Fruit fly (Drosophila melanogaster) whole organism, adult: Measurements from ENCODE around the gene Zasp67.

Experiments
- CG11617 ChIP-seq: fragments of 200-800 bp; sonication (Bioruptor generic); optimal IDR thresholded peaks from 2 replicates; lab custom pipeline; 2017; ENCODE audit warnings: mild to moderate bottlenecking, missing biosample characterization, missing genetic modification reagents, missing genetic modification characterization
- CG12768 ChIP-seq: fragments of 200-800 bp; sonication (Bioruptor generic); optimal IDR thresholded peaks from 2 replicates; lab custom pipeline; 2017; ENCODE audit warnings: missing biosample characterization, missing genetic modification characterization, mild to moderate bottlenecking, moderate library complexity, missing genetic modification reagents
- CG14711 ChIP-seq: fragments of 200-800 bp; sonication (Bioruptor generic); optimal IDR thresholded peaks from 2 replicates; lab custom pipeline; 2018; ENCODE audit warnings: missing biosample characterization, mild to moderate bottlenecking, missing genetic modification characterization, moderate library complexity
- CG1620 ChIP-seq: fragments of 200-800 bp; sonication (Bioruptor generic); optimal IDR thresholded peaks from 2 replicates; lab custom pipeline; 2016; ENCODE audit warnings: missing biosample characterization, missing genetic modification characterization
- CG33017 ChIP-seq: fragments of 200-800 bp; sonication (Bioruptor generic); optimal IDR thresholded peaks from 2 replicates; lab custom pipeline; 2018; ENCODE audit warnings: missing biosample characterization, mild to moderate bottlenecking, missing genetic modification characterization, moderate library complexity
- CG5204 ChIP-seq: fragments of 200-800 bp; sonication (Bioruptor generic); optimal IDR thresholded peaks from 2 replicates; lab custom pipeline; 2016; ENCODE audit warnings: missing biosample characterization, missing genetic modification characterization
- CG7045 ChIP-seq: fragments of 200-800 bp; sonication (Bioruptor generic); optimal IDR thresholded peaks from 2 replicates; lab custom pipeline; 2017; ENCODE audit warnings: missing biosample characterization, mild to moderate bottlenecking, missing genetic modification characterization
- CG7101 ChIP-seq: fragments of 200-800 bp; sonication (Bioruptor generic); optimal IDR thresholded peaks from 2 replicates; lab custom pipeline; 2018; ENCODE audit warnings: missing biosample characterization, mild to moderate bottlenecking, missing genetic modification characterization, moderate library complexity
- Clk ChIP-seq: fragments of 200-800 bp; sonication (Bioruptor generic); optimal IDR thresholded peaks from 2 replicates; lab custom pipeline; 2017; ENCODE audit warnings: missing biosample characterization, missing genetic modification characterization
- Crg-1 ChIP-seq: fragments of 200-800 bp; sonication (Bioruptor generic); optimal IDR thresholded peaks from 2 replicates; lab custom pipeline; 2016; ENCODE audit warnings: missing biosample characterization, missing genetic modification characterization
- Hr96 ChIP-seq: fragments of 200-800 bp; sonication (Bioruptor generic); optimal IDR thresholded peaks from 2 replicates; lab custom pipeline; 2016; ENCODE audit warnings: missing biosample characterization, missing genetic modification characterization
- Mnt ChIP-seq: fragments of 200-800 bp; sonication (Bioruptor generic); optimal IDR thresholded peaks from 2 replicates; lab custom pipeline; 2016; ENCODE audit warnings: missing biosample characterization, mild to moderate bottlenecking, missing genetic modification characterization
- bab1 ChIP-seq: fragments of 200-800 bp; sonication (Bioruptor generic); optimal IDR thresholded peaks from 3 replicates; lab custom pipeline; 2019; ENCODE audit warnings: missing biosample characterization, mild to moderate bottlenecking, missing genetic modification characterization, moderate library complexity
- cic ChIP-seq: fragments of 200-800 bp; sonication (Bioruptor generic); optimal IDR thresholded peaks from 2 replicates; lab custom pipeline; 2017; ENCODE audit warnings: missing biosample characterization, mild to moderate bottlenecking, missing genetic modification characterization, moderate library complexity
- cnc ChIP-seq, 2 experiments: fragments of >200 bp; optimal IDR thresholded peaks; 2 replicates each; lab custom pipeline; 2017
- kay ChIP-seq: fragments of 200-800 bp; sonication (Bioruptor generic); peaks from one replicate; lab custom pipeline; 2016; ENCODE audit warnings: missing biosample characterization, missing genetic modification characterization, borderline replicate concordance
- ovo ChIP-seq: fragments of 200-800 bp; sonication (Bioruptor generic); optimal IDR thresholded peaks from 2 replicates; lab custom pipeline; 2016; ENCODE audit warnings: missing biosample characterization, missing genetic modification characterization
- pad ChIP-seq: fragments of 200-800 bp; sonication (Bioruptor generic); optimal IDR thresholded peaks from 3 replicates; lab custom pipeline; 2017; ENCODE audit warnings: missing biosample characterization, missing genetic modification characterization, mild to moderate bottlenecking, moderate library complexity, missing genetic modification reagents
- tj ChIP-seq: fragments of 200-800 bp; sonication (Bioruptor generic); optimal IDR thresholded peaks from 3 replicates; lab custom pipeline; 2017; ENCODE audit warnings: missing biosample characterization, mild to moderate bottlenecking, missing genetic modification characterization, moderate library complexity
- toe ChIP-seq: fragments of 200-800 bp; sonication (Bioruptor generic); optimal IDR thresholded peaks from 2 replicates; lab custom pipeline; 2016; ENCODE audit warnings: missing biosample characterization, missing genetic modification characterization

Zasp67 gene

DNA sequence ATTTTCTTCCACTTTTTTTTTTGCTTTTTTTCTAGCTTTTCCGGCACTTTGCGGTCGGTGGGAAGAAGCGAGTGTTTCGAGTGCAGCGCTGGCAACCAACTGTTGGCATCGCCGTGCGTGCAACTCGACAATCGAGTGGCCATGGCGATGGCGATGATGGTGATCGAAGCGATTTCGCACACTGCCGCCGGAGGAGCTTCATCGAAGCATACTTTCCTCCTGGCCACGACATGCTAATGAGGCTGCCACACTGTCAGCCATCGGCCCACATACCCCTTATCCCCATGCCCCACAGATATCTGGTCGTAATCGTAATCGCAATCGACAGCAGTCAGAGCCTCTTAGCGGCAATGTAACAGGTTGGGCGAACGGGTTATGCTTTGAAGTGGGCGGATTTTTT, at the start of gene Zasp67:
Gene Zasp67 (minus strand): TSS at position 101 of the 400 bp plus-strand sequence.
- no peak for TF ChIP-seq toe (GFP tag; lab: Kevin White, UChicago)
- no peak for TF ChIP-seq cnc (optimal IDR thresholded peaks at IDR 0.05; lab: Kevin White, UChicago)
- TF ChIP-seq bab1 (GFP tag; lab: Kevin White, UChicago): no peak
- TF ChIP-seq Mnt (GFP tag; lab: Kevin White, UChicago): no peak
- TF ChIP-seq Clk (GFP tag; lab: Kevin White, UChicago): no peak
- no peak for TF ChIP-seq Hr96 (GFP tag; lab: Kevin White, UChicago)
- TF ChIP-seq Crg-1: no peak
- TF ChIP-seq ovo (GFP tag; lab: Kevin White, UChicago): no peak
- TF ChIP-seq CG33017 (tag; lab: Kevin White, UChicago): no peak
- no peak for TF ChIP-seq CG7101
- TF ChIP-seq CG11617 (GFP tag; lab: Kevin White, UChicago): no peak
- no peak for TF ChIP-seq CG1620 (GFP tag; lab: Kevin White, UChicago)
- TF ChIP-seq CG7045 (GFP tag; lab: Kevin White, UChicago): no peak
- TF ChIP-seq CG5204 (GFP tag; lab: Kevin White, UChicago): no peak
- TF ChIP-seq cic: no peak
- no peak for TF ChIP-seq tj (GFP tag; lab: Kevin White, UChicago)

DNA sequence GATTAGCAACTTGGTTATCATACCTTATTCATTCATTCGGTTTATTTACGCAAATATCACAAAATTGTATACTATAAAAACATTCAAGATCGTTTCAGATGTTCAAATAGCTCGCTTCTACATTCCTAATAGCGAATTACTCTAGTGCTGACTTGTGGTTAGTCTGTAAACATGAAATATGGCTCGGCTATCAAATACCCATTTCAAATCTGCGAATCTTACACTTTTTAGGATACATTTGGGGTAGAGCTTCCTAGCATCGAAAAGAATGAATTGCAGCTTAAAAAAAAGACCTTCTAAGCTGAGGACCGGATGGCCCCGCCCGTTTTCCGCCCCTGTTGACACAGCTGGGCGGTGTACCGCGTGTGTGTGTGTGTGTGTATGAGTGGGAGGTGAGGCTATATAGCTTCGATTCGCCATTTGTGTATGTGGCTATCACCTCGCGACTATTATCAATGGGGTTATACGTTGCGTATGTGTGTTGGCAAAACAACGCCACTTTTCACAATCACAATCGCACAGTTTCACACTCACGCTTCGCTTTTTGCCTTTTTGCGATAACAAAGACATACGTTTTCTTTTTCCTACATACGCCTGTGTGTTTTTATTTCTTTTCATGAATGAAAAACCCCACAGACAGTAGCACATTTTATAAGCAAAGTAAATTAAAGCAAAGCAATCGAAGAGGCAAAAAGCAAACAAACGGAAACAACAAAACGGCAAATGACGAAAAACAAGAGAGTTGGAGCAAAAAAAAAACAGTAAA, 49.3 kb upstream of the Zasp67 start:
- TF ChIP-seq CG7045 (GFP tag; lab: Kevin White, UChicago) (no peak), cic (peak; percentile 99), Mnt (GFP tag; lab: Kevin White, UChicago) (peak; percentile 36), CG5204 (GFP tag; lab: Kevin White, UChicago) (no peak)

DNA sequence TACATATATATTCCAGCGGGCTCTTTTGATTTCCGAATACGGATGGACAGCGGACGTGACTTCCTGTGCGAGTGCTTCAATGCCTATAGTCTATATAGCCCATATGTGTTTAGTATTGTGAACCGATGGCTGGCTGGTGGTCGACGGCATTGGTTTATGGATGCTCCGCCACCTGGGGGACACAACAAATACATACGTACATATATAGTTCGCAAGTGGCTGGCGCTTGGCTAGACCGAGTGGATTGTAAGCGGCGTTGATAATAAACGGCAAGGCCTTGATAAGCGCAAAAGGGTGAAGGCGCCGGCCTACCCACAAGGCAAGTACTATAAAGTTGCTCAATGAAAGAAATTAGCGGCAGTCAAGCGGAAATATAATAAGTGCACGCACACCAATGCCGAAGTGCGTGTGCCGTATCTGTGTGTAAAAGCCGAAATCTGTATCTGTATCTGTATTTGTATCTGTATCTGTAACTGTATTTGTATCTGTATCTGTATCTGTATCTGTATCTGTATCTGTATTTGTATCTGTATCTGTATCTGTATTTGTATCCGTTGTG, 48.6 kb upstream of the Zasp67 start:
- no peak for TF ChIP-seq ovo (GFP tag; lab: Kevin White, UChicago)
- peak; percentile 84 for TF ChIP-seq cic

DNA sequence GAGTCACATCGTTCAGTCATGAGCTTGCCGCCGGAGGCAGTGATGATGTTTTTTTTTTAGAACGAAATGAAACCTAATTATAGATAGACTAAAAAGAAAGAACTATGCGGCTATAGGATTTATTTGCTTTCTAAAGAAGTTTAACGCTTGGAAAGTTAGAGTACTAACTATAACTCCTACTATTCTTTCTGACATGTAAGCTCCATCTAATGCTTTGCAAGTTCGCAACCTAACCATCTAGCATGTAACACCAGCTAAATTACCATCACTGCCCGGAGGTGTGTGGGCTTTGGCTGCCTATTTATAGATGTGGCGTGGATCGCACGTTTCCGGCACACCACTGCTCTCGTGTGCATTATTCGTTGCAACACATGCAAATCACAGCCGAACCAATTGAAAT, 44.6 kb upstream of the Zasp67 start:
- no peak for TF ChIP-seq CG14711 (tag; lab: Kevin White, UChicago)
- no peak for TF ChIP-seq CG7101
- TF ChIP-seq CG5204 (GFP tag; lab: Kevin White, UChicago): no peak
- no peak for TF ChIP-seq toe (GFP tag; lab: Kevin White, UChicago)
- TF ChIP-seq CG33017 (tag; lab: Kevin White, UChicago): no peak
- no peak for TF ChIP-seq CG7045 (GFP tag; lab: Kevin White, UChicago)
- TF ChIP-seq CG12768 (GFP tag; lab: Kevin White, UChicago): no peak
- TF ChIP-seq CG11617 (GFP tag; lab: Kevin White, UChicago): no peak
- TF ChIP-seq bab1 (GFP tag; lab: Kevin White, UChicago): no peak
- no peak for TF ChIP-seq cnc (optimal IDR thresholded peaks at IDR 0.05; lab: Kevin White, UChicago)
- TF ChIP-seq CG1620 (GFP tag; lab: Kevin White, UChicago): no peak
- no peak for TF ChIP-seq Clk (GFP tag; lab: Kevin White, UChicago)
- no peak for TF ChIP-seq ovo (GFP tag; lab: Kevin White, UChicago)
- no peak for TF ChIP-seq pad (GFP tag; lab: Kevin White, UChicago)
- TF ChIP-seq Hr96 (GFP tag; lab: Kevin White, UChicago): no peak
- no peak for TF ChIP-seq cic
- no peak for TF ChIP-seq kay (GFP tag; lab: Kevin White, UChicago)

DNA sequence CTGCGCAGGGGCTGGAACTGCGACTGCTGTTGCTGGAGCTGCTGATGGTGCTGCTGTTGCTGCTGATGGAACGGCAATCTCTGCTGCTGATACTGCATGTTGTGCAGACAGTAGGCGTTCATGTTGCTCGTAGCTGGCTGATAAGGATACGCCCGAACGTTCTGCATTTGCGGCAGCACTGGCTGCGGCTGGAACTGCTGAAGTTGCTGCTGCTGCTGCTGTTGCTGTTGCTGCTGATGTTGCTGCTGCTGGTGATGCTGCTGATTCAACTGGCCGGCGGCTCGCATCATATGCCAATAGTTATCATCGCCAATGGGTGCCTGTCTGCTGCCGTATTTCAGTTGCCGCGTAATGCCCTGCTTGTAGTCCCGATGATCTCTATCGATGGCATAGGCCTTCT, 43.2 kb upstream of the Zasp67 start:
- no peak for TF ChIP-seq CG7101
- TF ChIP-seq CG14711 (tag; lab: Kevin White, UChicago): no peak
- TF ChIP-seq tj (GFP tag; lab: Kevin White, UChicago): no peak
- TF ChIP-seq cnc (optimal IDR thresholded peaks at IDR 0.05; lab: Kevin White, UChicago): no peak
- no peak for TF ChIP-seq CG7045 (GFP tag; lab: Kevin White, UChicago)
- no peak for TF ChIP-seq toe (GFP tag; lab: Kevin White, UChicago)
- TF ChIP-seq CG12768 (GFP tag; lab: Kevin White, UChicago): no peak
- TF ChIP-seq Crg-1: no peak
- TF ChIP-seq Hr96 (GFP tag; lab: Kevin White, UChicago): no peak
- TF ChIP-seq CG5204 (GFP tag; lab: Kevin White, UChicago): no peak
- no peak for TF ChIP-seq ovo (GFP tag; lab: Kevin White, UChicago)
- no peak for TF ChIP-seq CG1620 (GFP tag; lab: Kevin White, UChicago)
- TF ChIP-seq bab1 (GFP tag; lab: Kevin White, UChicago): no peak
- no peak for TF ChIP-seq pad (GFP tag; lab: Kevin White, UChicago)
- no peak for TF ChIP-seq Mnt (GFP tag; lab: Kevin White, UChicago)
- no peak for TF ChIP-seq kay (GFP tag; lab: Kevin White, UChicago)

DNA sequence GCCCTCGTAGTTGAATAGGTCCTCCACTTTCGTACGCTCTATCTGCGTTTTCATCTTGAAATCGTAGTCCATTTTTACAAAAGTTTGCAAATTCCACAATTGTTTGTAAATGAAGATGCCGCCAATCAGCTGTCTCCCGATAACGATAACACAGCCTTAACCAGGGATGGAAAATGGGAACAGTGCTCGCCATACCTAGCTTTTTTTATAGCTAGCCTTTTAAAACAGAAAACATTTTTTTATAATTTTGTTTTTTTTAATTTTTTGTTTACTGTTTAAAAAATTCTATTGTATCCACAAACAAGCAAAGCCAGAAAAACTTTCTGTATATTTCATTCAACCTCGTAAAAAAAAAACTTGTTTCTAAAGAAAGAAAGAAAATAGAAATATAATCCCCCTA, 41.0 kb upstream of the Zasp67 start, which contains the start of gene Cdk8:
Gene Cdk8 (minus strand): TSS at position 137 of the 400 bp plus-strand sequence.
- no peak for TF ChIP-seq tj (GFP tag; lab: Kevin White, UChicago)
- no peak for TF ChIP-seq Clk (GFP tag; lab: Kevin White, UChicago)
- TF ChIP-seq CG7101: peak; percentile 0
- TF ChIP-seq Hr96 (GFP tag; lab: Kevin White, UChicago): no peak
- TF ChIP-seq kay (GFP tag; lab: Kevin White, UChicago): peak; percentile 7
- TF ChIP-seq CG33017 (tag; lab: Kevin White, UChicago): peak; percentile 5
- TF ChIP-seq bab1 (GFP tag; lab: Kevin White, UChicago): peak; percentile 24
- TF ChIP-seq Mnt (GFP tag; lab: Kevin White, UChicago): peak; percentile 8
- peak; percentile 42 for TF ChIP-seq CG14711 (tag; lab: Kevin White, UChicago)
